Fruit fly (Drosophila melanogaster): ENCODE results near the gene RhoU.

RhoU gene

dm6 chrX:10153312-10153711, 67.0 kb downstream of the RhoU start, which contains the start of gene CG12645:
Gene CG12645 (plus strand): TSS chrX:10153612.
- no peak for TF ChIP-seq CG10431 (GFP tag; optimal IDR thresholded peaks at IDR 0.05)

- no peak for TF ChIP-seq CG8924 (tag; optimal IDR thresholded peaks at IDR 0.05)
- TF ChIP-seq CG2678 (tag; optimal IDR thresholded peaks at IDR 0.05): no peak
- no peak for TF ChIP-seq CG33213 (GFP tag; optimal IDR thresholded peaks at IDR 0.05)
- peak; percentile 43 for TF ChIP-seq CG5180 (GFP tag; optimal IDR thresholded peaks at IDR 0.05)
- peak; percentile 46 for TF ChIP-seq abd-A (tag; optimal IDR thresholded peaks at IDR 0.05)
- TF ChIP-seq CG13894 (tag; optimal IDR thresholded peaks at IDR 0.05): peak; percentile 28
- peak; percentile 27 for TF ChIP-seq ewg (GFP tag; optimal IDR thresholded peaks at IDR 0.05)
- TF ChIP-seq CG8089 (GFP tag; optimal IDR thresholded peaks at IDR 0.05): no peak
- peak; percentile 11 for TF ChIP-seq CG15514 (GFP tag; optimal IDR thresholded peaks at IDR 0.05)
- TF ChIP-seq Deaf1 (tag; optimal IDR thresholded peaks at IDR 0.05): peak; percentile 92
- TF ChIP-seq CG11504 (tag; optimal IDR thresholded peaks at IDR 0.05): no peak
- 0 out of 4 replicates have a peak, but pooled peaks have one; percentile 27 for TF ChIP-seq chinmo (GFP tag; IDR thresholded peaks at IDR 0.05; ENCODE audit: partially characterized antibody)
- TF ChIP-seq CG17568 (GFP tag; optimal IDR thresholded peaks at IDR 0.05): no peak
These were observed 71.8 kb downstream of the RhoU start, which contains the start of gene CG43902 for dm6 chrX:10158175-10158574. Gene CG43902 (plus strand): TSS chrX:10158434.

dm6 chrX:10182867-10183266, 96.5 kb downstream of the RhoU start:
- TF ChIP-seq luna (GFP tag; optimal IDR thresholded peaks at IDR 0.05) (no peak), Dfd (GFP tag; optimal IDR thresholded peaks at IDR 0.05) (peak in 1 of 2 experiments; percentile 80), Atf6 (GFP tag; IDR thresholded peaks at IDR 0.05) (no peak), Med (GFP tag) (peak; percentile 49)

dm6 chrX:10184355-10185058, 98.2 kb downstream of the RhoU start:
- peak; percentile 66 for TF ChIP-seq Ptx1 (GFP tag; IDR thresholded peaks at IDR 0.05)
- TF ChIP-seq otp (GFP tag; IDR thresholded peaks at IDR 0.05): 0 out of 3 replicates have a peak, but pooled peaks have one; percentile 40
- 0 out of 3 replicates have a peak, but pooled peaks have one; percentile 17 for TF ChIP-seq ken (GFP tag; IDR thresholded peaks at IDR 0.05)
- peak; percentile 68 for TF ChIP-seq crol (GFP tag; IDR thresholded peaks at IDR 0.05)
- peak; percentile 29 for TF ChIP-seq CG17385 (GFP tag; optimal IDR thresholded peaks at IDR 0.05)
- peak; percentile 1 for TF ChIP-seq CG18262 (tag; optimal IDR thresholded peaks at IDR 0.05)
- TF ChIP-seq CG7357 (GFP tag; IDR thresholded peaks at IDR 0.05): peak; percentile 61; the same call in 1 of the 3 replicates
- peak; percentile 14 for TF ChIP-seq CG12155 (GFP tag; optimal IDR thresholded peaks at IDR 0.05)
- no peak for TF ChIP-seq odd (GFP tag; optimal IDR thresholded peaks at IDR 0.05)
- TF ChIP-seq gsb (GFP tag; IDR thresholded peaks at IDR 0.05): peak; percentile 42; the same call in 1 of the 2 replicates
- no peak for TF ChIP-seq Stat92E (GFP tag; optimal IDR thresholded peaks at IDR 0.05)
- TF ChIP-seq Dek (tag; optimal IDR thresholded peaks at IDR 0.05): peak; percentile 5
- peak; percentile 48 for TF ChIP-seq ind (GFP tag; optimal IDR thresholded peaks at IDR 0.05)
- no peak for TF ChIP-seq CG16815 (GFP tag; optimal IDR thresholded peaks at IDR 0.05)
- TF ChIP-seq gro (GFP tag; optimal IDR thresholded peaks at IDR 0.05): peak; percentile 70
- TF ChIP-seq CG3847 (GFP tag; IDR thresholded peaks at IDR 0.05): peak; percentile 71
- peak; percentile 42 for TF ChIP-seq Dip3 (GFP tag; optimal IDR thresholded peaks at IDR 0.05)
- peak; percentile 56 for TF ChIP-seq klu (GFP tag; IDR thresholded peaks at IDR 0.05)
- TF ChIP-seq tup (GFP tag; optimal IDR thresholded peaks at IDR 0.05): no peak
- TF ChIP-seq grau (tag; optimal IDR thresholded peaks at IDR 0.05): peak; percentile 61
- TF ChIP-seq sisA (GFP tag; IDR thresholded peaks at IDR 0.05): peak; percentile 41
- no peak for TF ChIP-seq CG33213 (GFP tag; optimal IDR thresholded peaks at IDR 0.05)
- peak; percentile 0 for TF ChIP-seq maf-S (GFP tag; optimal IDR thresholded peaks at IDR 0.05)
- TF ChIP-seq Hsf (GFP tag; optimal IDR thresholded peaks at IDR 0.05): no peak
- TF ChIP-seq CG10147 (GFP tag; optimal IDR thresholded peaks at IDR 0.05): peak; percentile 33
- TF ChIP-seq CG7556 (GFP tag; optimal IDR thresholded peaks at IDR 0.05): peak; percentile 73
- TF ChIP-seq Gug (GFP tag; IDR thresholded peaks at IDR 0.05): peak; percentile 52; the same call in 1 of the 4 replicates

Data from whole organism, embryonic.